Fruit fly (Drosophila melanogaster): Measurements from ENCODE around the gene CG11369.

CG11369 gene

DNA sequence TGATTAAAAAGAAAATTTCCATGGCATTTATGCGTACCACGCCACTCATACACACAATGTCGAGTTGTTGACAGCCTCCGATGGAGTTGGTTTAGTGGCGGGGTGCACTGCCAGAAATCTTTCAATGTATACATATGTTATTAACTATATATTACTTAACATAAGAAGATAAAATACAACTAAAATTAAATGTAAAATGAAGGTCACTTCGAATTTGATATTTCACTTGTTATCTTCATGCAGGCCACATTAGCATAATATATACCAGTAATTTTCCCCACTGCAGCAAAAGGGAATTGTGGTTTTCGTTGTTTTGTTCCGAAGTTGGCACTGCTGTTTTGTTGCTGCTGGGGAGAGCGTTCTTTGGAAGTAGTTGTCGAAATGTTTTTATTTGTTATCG lies 39.2 kb upstream of the CG11369 start:
- peak; percentile 74 for TF ChIP-seq CG9948 (tag; optimal IDR thresholded peaks at IDR 0.05)
- peak; percentile 84 for TF ChIP-seq CG8159 (tag; optimal IDR thresholded peaks at IDR 0.05)
- TF ChIP-seq CG32121 (GFP tag; IDR thresholded peaks at IDR 0.05): no peak
- TF ChIP-seq rn (GFP tag; IDR thresholded peaks at IDR 0.05): 0 out of 2 replicates have a peak, but pooled peaks have one; percentile 20
- peak; percentile 45 for TF ChIP-seq Pif1A (GFP tag; optimal IDR thresholded peaks at IDR 0.05)
- peak; percentile 59 for TF ChIP-seq CG14655 (GFP tag; optimal IDR thresholded peaks at IDR 0.05)
- TF ChIP-seq fd96Ca (GFP tag; IDR thresholded peaks at IDR 0.05): no peak
- peak; percentile 74 for TF ChIP-seq CG34367 (tag; optimal IDR thresholded peaks at IDR 0.05)
- TF ChIP-seq CG12605 (GFP tag; IDR thresholded peaks at IDR 0.05): no peak
- peak; percentile 59 for TF ChIP-seq D1 (tag; optimal IDR thresholded peaks at IDR 0.05)
- TF ChIP-seq gl (tag; optimal IDR thresholded peaks at IDR 0.05): peak; percentile 53
- TF ChIP-seq CG4496 (GFP tag; IDR thresholded peaks at IDR 0.05): peak; percentile 54; the same call in 2 of the 3 replicates
- peak; percentile 85 for TF ChIP-seq CG15710 (tag; optimal IDR thresholded peaks at IDR 0.05)
- peak; percentile 54 for TF ChIP-seq Pif1B (GFP tag; optimal IDR thresholded peaks at IDR 0.05)
- TF ChIP-seq Snoo (tag; optimal IDR thresholded peaks at IDR 0.05): peak; percentile 56
- no peak for TF ChIP-seq CG10348 (GFP tag; IDR thresholded peaks at IDR 0.05)
- TF ChIP-seq CG8301 (tag; optimal IDR thresholded peaks at IDR 0.05): peak; percentile 36
- TF ChIP-seq CG13204 (GFP tag; optimal IDR thresholded peaks at IDR 0.05): peak; percentile 20
- peak; percentile 79 for TF ChIP-seq CG17806 (tag; optimal IDR thresholded peaks at IDR 0.05)
- no peak for TF ChIP-seq Ets98B (GFP tag; IDR thresholded peaks at IDR 0.05)

DNA sequence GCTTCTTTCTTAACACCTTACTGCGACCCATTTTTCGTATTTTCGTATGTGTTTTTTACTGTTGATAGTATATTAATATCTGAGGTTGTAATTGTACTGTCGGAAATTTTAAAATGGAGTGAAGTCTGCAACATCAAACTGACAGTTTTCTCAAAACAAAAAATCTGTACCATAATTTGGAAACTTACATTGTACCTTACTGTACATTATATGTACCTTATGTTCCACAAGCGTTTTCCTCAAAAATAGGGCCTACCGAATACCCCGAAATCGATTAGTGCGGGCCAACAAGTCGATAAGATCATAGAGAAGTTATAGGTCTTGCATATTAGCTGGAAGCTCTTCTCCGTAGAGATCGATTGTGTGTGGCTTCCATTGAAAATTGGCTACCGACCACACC lies 37.2 kb upstream of the CG11369 start, which contains the start of gene CG32720:
TSS of gene CG32720 (minus strand) at position 101 of the 400 bp plus-strand sequence.
- TF ChIP-seq rn (GFP tag; IDR thresholded peaks at IDR 0.05): no peak
- TF ChIP-seq CG13204 (GFP tag; optimal IDR thresholded peaks at IDR 0.05): no peak
- no peak for TF ChIP-seq CG8301 (tag; optimal IDR thresholded peaks at IDR 0.05)
- no peak for TF ChIP-seq CG8159 (tag; optimal IDR thresholded peaks at IDR 0.05)
- no peak for TF ChIP-seq CG9948 (tag; optimal IDR thresholded peaks at IDR 0.05)
- TF ChIP-seq CG10348 (GFP tag; IDR thresholded peaks at IDR 0.05): no peak

DNA sequence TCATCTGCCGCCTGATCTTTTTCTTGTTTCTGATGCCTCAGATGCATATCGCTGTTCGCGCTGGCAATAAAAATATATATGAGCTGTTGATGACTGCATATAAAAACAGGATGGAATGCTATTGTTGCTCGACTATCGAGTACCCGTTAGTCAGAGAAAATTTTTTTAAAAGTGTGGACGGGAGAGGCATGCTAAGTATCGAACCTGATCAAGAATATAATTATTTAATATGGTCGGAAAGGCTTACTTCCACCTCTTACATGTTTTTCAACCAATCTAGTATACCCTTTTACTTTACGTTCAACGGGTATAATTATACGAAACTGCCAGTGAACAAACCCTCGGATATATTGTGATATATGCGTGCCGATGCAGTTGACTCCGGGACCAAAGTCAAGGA lies 36.3 kb upstream of the CG11369 start:
- TF ChIP-seq Pif1A (GFP tag; optimal IDR thresholded peaks at IDR 0.05): peak; percentile 32
- TF ChIP-seq CG17806 (tag; optimal IDR thresholded peaks at IDR 0.05): peak; percentile 60
- TF ChIP-seq CG9948 (tag; optimal IDR thresholded peaks at IDR 0.05): peak; percentile 18
- TF ChIP-seq CG14655 (GFP tag; optimal IDR thresholded peaks at IDR 0.05): no peak
- TF ChIP-seq CG12605 (GFP tag; IDR thresholded peaks at IDR 0.05): no peak
- no peak for TF ChIP-seq CG4496 (GFP tag; IDR thresholded peaks at IDR 0.05)
- no peak for TF ChIP-seq EcR (GFP tag; optimal IDR thresholded peaks at IDR 0.05)
- TF ChIP-seq CG32121 (GFP tag; IDR thresholded peaks at IDR 0.05): no peak
- TF ChIP-seq CG8301 (tag; optimal IDR thresholded peaks at IDR 0.05): no peak
- TF ChIP-seq Ets98B (GFP tag; IDR thresholded peaks at IDR 0.05): no peak
- no peak for TF ChIP-seq CG10348 (GFP tag; IDR thresholded peaks at IDR 0.05)
- peak; percentile 44 for TF ChIP-seq CG34367 (tag; optimal IDR thresholded peaks at IDR 0.05)
- TF ChIP-seq CG8159 (tag; optimal IDR thresholded peaks at IDR 0.05): peak; percentile 75
- no peak for TF ChIP-seq fd96Ca (GFP tag; IDR thresholded peaks at IDR 0.05)
- peak; percentile 62 for TF ChIP-seq CG15710 (tag; optimal IDR thresholded peaks at IDR 0.05)
- peak; percentile 62 for TF ChIP-seq Pif1B (GFP tag; optimal IDR thresholded peaks at IDR 0.05)
- no peak for TF ChIP-seq D1 (tag; optimal IDR thresholded peaks at IDR 0.05)
- no peak for TF ChIP-seq CG13204 (GFP tag; optimal IDR thresholded peaks at IDR 0.05)
- TF ChIP-seq gl (tag; optimal IDR thresholded peaks at IDR 0.05): no peak
- TF ChIP-seq Snoo (tag; optimal IDR thresholded peaks at IDR 0.05): no peak
- TF ChIP-seq rn (GFP tag; IDR thresholded peaks at IDR 0.05): no peak

DNA sequence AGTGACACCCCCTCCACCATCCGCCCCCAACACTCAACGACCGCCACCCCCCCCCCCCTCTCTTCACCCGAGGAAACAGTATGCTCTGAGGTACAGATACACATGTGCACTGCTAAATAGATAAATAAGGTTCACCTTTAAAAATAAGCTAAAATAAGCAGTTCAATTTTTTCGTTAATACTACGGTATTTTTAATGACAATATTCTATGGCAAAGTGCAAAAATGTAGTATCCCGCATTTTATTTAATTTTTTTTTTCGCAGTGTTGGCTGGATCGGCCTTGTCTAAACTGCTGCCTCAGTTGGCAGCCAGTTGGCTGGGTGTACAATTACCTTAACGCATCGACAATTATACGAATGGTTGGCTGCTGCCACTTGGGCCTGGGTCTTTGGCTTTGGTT lies 35.0 kb upstream of the CG11369 start:
- TF ChIP-seq CG8301 (tag; optimal IDR thresholded peaks at IDR 0.05) (peak; percentile 41), CG14655 (GFP tag; optimal IDR thresholded peaks at IDR 0.05) (peak; percentile 66), CG13204 (GFP tag; optimal IDR thresholded peaks at IDR 0.05) (peak; percentile 7), EcR (GFP tag; optimal IDR thresholded peaks at IDR 0.05) (no peak), rn (GFP tag; IDR thresholded peaks at IDR 0.05) (no peak), Ets98B (GFP tag; IDR thresholded peaks at IDR 0.05) (0 out of 2 replicates have a peak, but pooled peaks have one; percentile 26), Pif1B (GFP tag; optimal IDR thresholded peaks at IDR 0.05) (no peak), CG34367 (tag; optimal IDR thresholded peaks at IDR 0.05) (no peak), CG12605 (GFP tag; IDR thresholded peaks at IDR 0.05) (no peak), CG9948 (tag; optimal IDR thresholded peaks at IDR 0.05) (peak; percentile 47), gl (tag; optimal IDR thresholded peaks at IDR 0.05) (peak; percentile 3), CG15710 (tag; optimal IDR thresholded peaks at IDR 0.05) (peak; percentile 33), CG10348 (GFP tag; IDR thresholded peaks at IDR 0.05) (no peak), CG17806 (tag; optimal IDR thresholded peaks at IDR 0.05) (peak; percentile 54), CG4496 (GFP tag; IDR thresholded peaks at IDR 0.05) (peak; percentile 64; the same call in 2 of the 3 replicates), Pif1A (GFP tag; optimal IDR thresholded peaks at IDR 0.05) (peak; percentile 46), Snoo (tag; optimal IDR thresholded peaks at IDR 0.05) (no peak), D1 (tag; optimal IDR thresholded peaks at IDR 0.05) (peak; percentile 2), CG32121 (GFP tag; IDR thresholded peaks at IDR 0.05) (no peak), CG8159 (tag; optimal IDR thresholded peaks at IDR 0.05) (peak; percentile 46), fd96Ca (GFP tag; IDR thresholded peaks at IDR 0.05) (peak; percentile 59; the same call in 2 of the 3 replicates)

DNA sequence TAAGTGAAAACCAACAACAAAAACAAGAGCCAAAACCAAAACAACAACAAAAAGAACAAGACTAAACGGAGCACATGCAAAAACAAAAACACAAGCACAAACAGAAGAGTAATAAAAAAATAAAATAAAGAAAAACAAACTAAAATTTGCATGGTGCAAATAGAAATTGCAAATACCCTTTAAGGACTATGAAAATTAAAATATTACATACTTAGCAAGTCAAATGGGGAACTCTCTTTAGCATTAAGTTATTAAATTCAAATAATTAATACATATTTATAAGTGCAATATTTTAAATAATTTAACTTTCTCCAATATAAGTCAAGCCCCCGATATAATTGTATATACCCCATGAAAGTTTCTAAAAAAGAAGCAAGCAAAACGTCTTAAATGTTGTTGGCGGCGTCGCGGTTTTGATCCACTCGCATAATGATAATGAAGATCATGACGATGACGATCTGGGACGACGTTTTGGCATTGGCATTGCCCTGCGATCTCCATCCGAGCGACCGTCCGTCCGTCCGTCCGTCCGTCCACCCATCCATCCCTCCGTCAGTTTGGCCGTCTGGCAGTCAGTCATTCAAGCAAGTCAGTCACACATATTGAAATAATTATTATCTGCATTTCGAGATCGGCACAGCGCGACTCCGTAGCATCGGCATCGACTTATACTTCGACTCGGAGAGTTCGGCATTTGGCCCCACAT lies 33.2 kb upstream of the CG11369 start:
- TF ChIP-seq CG10348 (GFP tag; IDR thresholded peaks at IDR 0.05) (no peak), CG17806 (tag; optimal IDR thresholded peaks at IDR 0.05) (peak; percentile 71), Pif1A (GFP tag; optimal IDR thresholded peaks at IDR 0.05) (peak; percentile 4), CG15710 (tag; optimal IDR thresholded peaks at IDR 0.05) (peak; percentile 81), CG4496 (GFP tag; IDR thresholded peaks at IDR 0.05) (0 out of 3 replicates have a peak, but pooled peaks have one; percentile 11), CG9948 (tag; optimal IDR thresholded peaks at IDR 0.05) (peak; percentile 78), rn (GFP tag; IDR thresholded peaks at IDR 0.05) (no peak), CG12605 (GFP tag; IDR thresholded peaks at IDR 0.05) (no peak), CG34367 (tag; optimal IDR thresholded peaks at IDR 0.05) (peak; percentile 69), CG8159 (tag; optimal IDR thresholded peaks at IDR 0.05) (peak; percentile 84), gl (tag; optimal IDR thresholded peaks at IDR 0.05) (peak; percentile 47), CG14655 (GFP tag; optimal IDR thresholded peaks at IDR 0.05) (peak; percentile 70), CG8301 (tag; optimal IDR thresholded peaks at IDR 0.05) (peak; percentile 37), Snoo (tag; optimal IDR thresholded peaks at IDR 0.05) (peak; percentile 2), D1 (tag; optimal IDR thresholded peaks at IDR 0.05) (peak; percentile 64)

Measured in whole organism, pupa.